Worm (Caenorhabditis elegans) whole organism, mixed stage, embryonic: ENCODE data around the gene pqn-75.

ENCODE experiments used
- nhr-237 ChIP-seq: fragments of 150-350 bp; optimal IDR thresholded peaks from 2 replicates; lab custom pipeline; 2014; ENCODE audit warnings: missing biosample characterization, missing genetic modification characterization
- snpc-4 ChIP-seq: fragments of 150-350 bp; optimal IDR thresholded peaks from 2 replicates; lab custom pipeline; 2014; ENCODE audit warnings: missing biosample characterization, missing genetic modification characterization

DNA sequence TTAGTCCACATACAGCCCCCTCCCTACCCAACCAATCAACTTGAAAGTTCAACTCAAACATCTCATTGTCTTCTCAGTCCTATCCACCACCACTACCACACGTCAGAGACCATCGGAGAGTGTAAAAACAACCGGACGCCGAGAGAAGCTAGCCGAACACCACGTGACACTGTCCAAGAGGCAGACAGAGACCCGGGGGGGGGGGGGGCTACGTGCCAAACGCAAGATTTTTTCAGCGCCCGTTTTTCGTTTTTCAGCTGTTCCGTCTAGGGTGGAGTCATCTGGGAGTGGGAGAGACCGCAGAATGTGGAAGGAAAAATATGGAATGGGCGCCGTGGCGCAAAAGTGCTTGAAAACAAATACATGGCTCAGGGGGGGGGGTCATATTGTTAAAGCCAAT, 46.2 kb upstream of the pqn-75 start:
- TF ChIP-seq snpc-4 (tag; lab: Kevin White, UChicago) = no peak
- no peak for TF ChIP-seq nhr-237 (tag; lab: Kevin White, UChicago)
